Worm (Caenorhabditis elegans) whole organism, young adult: ENCODE measurements around the gene F58E6.4.
A peak's percentile ranks its signal among the peaks of the same experiment; 100 is the strongest.

Experiments used
- C17E4.6 ChIP-seq: fragments of 200-800 bp; sonication (Bioruptor generic); IDR thresholded peaks from 2 replicates; pipeline ENCODE4 v1.3.6; 2022; ENCODE audit warnings: missing genetic modification reagents, missing genetic modification characterization, missing compliant biosample characterization
- D2030.7 ChIP-seq: fragments of 200-800 bp; sonication (Bioruptor generic); IDR thresholded peaks from 2 replicates; pipeline ENCODE4 v1.3.6; 2022; ENCODE audit warnings: missing genetic modification reagents, missing genetic modification characterization, missing compliant biosample characterization
- F10E7.11 ChIP-seq: sonication (generic microtip); optimal IDR thresholded peaks from 2 replicates; lab custom pipeline; 2017; ENCODE audit warnings: mild to moderate bottlenecking, missing genetic modification characterization, moderate library complexity, missing compliant biosample characterization
- F33H1.4 ChIP-seq: fragments of 200-800 bp; sonication (Bioruptor generic); IDR thresholded peaks from 2 replicates; pipeline ENCODE4 v1.3.6; 2022; ENCODE audit warnings: missing genetic modification reagents, missing genetic modification characterization, missing compliant biosample characterization
- F37B4.10 ChIP-seq: fragments of 200-800 bp; sonication (Bioruptor generic); IDR thresholded peaks from 2 replicates; pipeline ENCODE4 v1.3.6; 2022; ENCODE audit warnings: missing genetic modification characterization, missing compliant biosample characterization
- F52B5.7 ChIP-seq: sonication (generic microtip); optimal IDR thresholded peaks from 2 replicates; lab custom pipeline; 2016; ENCODE audit warnings: mild to moderate bottlenecking, missing genetic modification characterization, missing compliant biosample characterization
- F55B11.4 ChIP-seq: sonication (generic microtip); optimal IDR thresholded peaks from 2 replicates; lab custom pipeline; 2016; ENCODE audit warnings: missing compliant biosample characterization, missing genetic modification characterization, borderline replicate concordance; ENCODE audit not compliant: insufficient read depth
- F57C9.4 ChIP-seq: sonication (generic microtip); optimal IDR thresholded peaks from 2 replicates; lab custom pipeline; 2017; ENCODE audit warnings: mild to moderate bottlenecking, missing genetic modification characterization, missing compliant biosample characterization
- K11D2.4 ChIP-seq: fragments of 200-800 bp; sonication (Bioruptor generic); IDR thresholded peaks from 2 replicates; pipeline ENCODE4 v1.3.6; 2022; ENCODE audit warnings: missing genetic modification reagents, missing genetic modification characterization, missing compliant biosample characterization
- K12H6.12 ChIP-seq: fragments of 200-800 bp; sonication (Bioruptor generic); optimal IDR thresholded peaks from 2 replicates; lab custom pipeline; 2018; ENCODE audit warnings: mild to moderate bottlenecking, missing genetic modification characterization, missing compliant biosample characterization
- T07F8.4 ChIP-seq: sonication (generic microtip); optimal IDR thresholded peaks from 2 replicates; lab custom pipeline; 2016; ENCODE audit warnings: mild to moderate bottlenecking, missing genetic modification characterization, moderate library complexity, missing compliant biosample characterization
- Y53F4B.3 ChIP-seq: fragments of 200-800 bp; sonication (Bioruptor generic); IDR thresholded peaks from 2 replicates; pipeline ENCODE4 v1.3.6; 2022; ENCODE audit warnings: missing genetic modification reagents, missing genetic modification characterization, missing compliant biosample characterization
- Y53G8AR.9 ChIP-seq: fragments of 200-800 bp; sonication (Bioruptor generic); conservative IDR thresholded peaks from 2 replicates; pipeline ENCODE4 v1.3.6; 2022; ENCODE audit warnings: missing genetic modification reagents, missing genetic modification characterization, missing compliant biosample characterization
- Y79H2A.3 ChIP-seq: fragments of 200-800 bp; sonication (Bioruptor generic); conservative IDR thresholded peaks from 2 replicates; pipeline ENCODE4 v1.3.6; 2022; ENCODE audit warnings: missing genetic modification reagents, missing genetic modification characterization, missing compliant biosample characterization
- akir-1 ChIP-seq: fragments of 200-800 bp; sonication (Bioruptor generic); optimal IDR thresholded peaks from 2 replicates; lab custom pipeline; 2018; ENCODE audit warnings: mild to moderate bottlenecking, missing genetic modification characterization, moderate library complexity, missing compliant biosample characterization
- ama-1 ChIP-seq, 3 experiments: fragments of 150-350 bp in 1 of 3; sonication (generic microtip) in 2 of 3; optimal IDR thresholded peaks; 2 replicates each; lab custom pipeline; 2014 to 2018; ENCODE audit warnings: missing biosample characterization in 2 of 3, missing genetic modification characterization in 2 of 3, missing genetic modification reagents in 2 of 3
- aptf-2 ChIP-seq: fragments of 200-800 bp; sonication (Bioruptor generic); conservative IDR thresholded peaks from 2 replicates; pipeline ENCODE4 v1.3.6; 2022; ENCODE audit warnings: missing genetic modification reagents, missing genetic modification characterization, missing compliant biosample characterization
- bed-1 ChIP-seq: fragments of 200-800 bp; sonication (Bioruptor generic); IDR thresholded peaks from 2 replicates; pipeline ENCODE4 v1.3.6; 2022; ENCODE audit warnings: missing genetic modification reagents, missing genetic modification characterization, missing compliant biosample characterization
- cebp-2 ChIP-seq: fragments of 200-800 bp; sonication (Bioruptor generic); IDR thresholded peaks from 2 replicates; pipeline ENCODE4 v1.3.6; 2022; ENCODE audit warnings: missing genetic modification characterization, missing compliant biosample characterization
- ceh-100 ChIP-seq: fragments of 200-800 bp; sonication (Bioruptor generic); IDR thresholded peaks from 2 replicates; pipeline ENCODE4 v1.3.6; 2022; ENCODE audit warnings: missing genetic modification reagents, missing genetic modification characterization, missing compliant biosample characterization
- ceh-58 ChIP-seq: fragments of 200-800 bp; sonication (Bioruptor generic); IDR thresholded peaks from 2 replicates; pipeline ENCODE4 v1.3.6; 2022; ENCODE audit warnings: missing genetic modification characterization, missing compliant biosample characterization
- chd-7 ChIP-seq: sonication (generic microtip); optimal IDR thresholded peaks from 2 replicates; lab custom pipeline; 2016; ENCODE audit warnings: mild to moderate bottlenecking, missing genetic modification characterization, moderate library complexity, missing compliant biosample characterization
- dox-1 ChIP-seq: fragments of 200-800 bp; sonication (Bioruptor generic); IDR thresholded peaks from 2 replicates; pipeline ENCODE4 v1.3.6; 2022; ENCODE audit warnings: missing genetic modification reagents, missing genetic modification characterization, missing compliant biosample characterization
- egrh-3 ChIP-seq: fragments of 200-800 bp; sonication (Bioruptor generic); IDR thresholded peaks from 2 replicates; pipeline ENCODE4 v1.3.6; 2022; ENCODE audit warnings: missing genetic modification reagents, missing genetic modification characterization, missing compliant biosample characterization
- him-1 ChIP-seq: sonication (generic microtip); optimal IDR thresholded peaks from 2 replicates; lab custom pipeline; 2016; ENCODE audit warnings: missing genotype, missing genetic modification reagents, missing genetic modification characterization, missing compliant biosample characterization
- hmg-1.2 ChIP-seq: fragments of 200-800 bp; sonication (Bioruptor generic); IDR thresholded peaks from 2 replicates; pipeline ENCODE4 v1.3.6; 2022; ENCODE audit warnings: missing genetic modification reagents, missing genetic modification characterization, missing compliant biosample characterization
- hrde-1 ChIP-seq: sonication (generic microtip); optimal IDR thresholded peaks from 2 replicates; lab custom pipeline; 2016; ENCODE audit warnings: missing genetic modification characterization, mild to moderate bottlenecking, missing compliant biosample characterization, moderate library complexity, missing genotype, missing genetic modification reagents, borderline replicate concordance
- lag-1 ChIP-seq: fragments of 200-800 bp; sonication (Bioruptor generic); IDR thresholded peaks from 2 replicates; pipeline ENCODE4 v1.3.6; 2022; ENCODE audit warnings: missing genetic modification reagents, missing genetic modification characterization, missing compliant biosample characterization
- let-526 ChIP-seq: fragments of 200-800 bp; sonication (Bioruptor generic); IDR thresholded peaks from 2 replicates; pipeline ENCODE4 v1.3.6; 2022; ENCODE audit warnings: missing genetic modification reagents, missing genetic modification characterization, missing compliant biosample characterization
- lin-40 ChIP-seq: sonication (generic microtip); optimal IDR thresholded peaks from 2 replicates; lab custom pipeline; 2016; ENCODE audit warnings: missing genetic modification characterization, mild to moderate bottlenecking, missing compliant biosample characterization, missing genotype, missing genetic modification reagents
- lin-54 ChIP-seq: fragments of 200-800 bp; sonication (Bioruptor generic); optimal IDR thresholded peaks from 2 replicates; lab custom pipeline; 2018; ENCODE audit warnings: mild to moderate bottlenecking, missing genetic modification characterization, missing compliant biosample characterization
- lsy-27 ChIP-seq: sonication (generic microtip); optimal IDR thresholded peaks from 2 replicates; lab custom pipeline; 2017; ENCODE audit warnings: missing genetic modification characterization, mild to moderate bottlenecking, missing compliant biosample characterization, antibody characterized with exemption, missing genotype, borderline replicate concordance; ENCODE audit not compliant: insufficient read depth
- mcd-1 ChIP-seq: fragments of 200-800 bp; sonication (Bioruptor generic); IDR thresholded peaks from 2 replicates; pipeline ENCODE4 v1.3.6; 2022; ENCODE audit warnings: missing genetic modification reagents, missing genetic modification characterization, missing compliant biosample characterization
- mel-28 ChIP-seq: sonication (generic microtip); optimal IDR thresholded peaks from 2 replicates; lab custom pipeline; 2016; ENCODE audit warnings: borderline replicate concordance, mild to moderate bottlenecking, missing genetic modification characterization, missing compliant biosample characterization
- mxl-1 ChIP-seq: sonication (generic microtip); optimal IDR thresholded peaks from 2 replicates; lab custom pipeline; 2016; ENCODE audit warnings: missing genetic modification characterization, missing compliant biosample characterization
- nhr-120 ChIP-seq: fragments of 200-800 bp; sonication (Bioruptor generic); IDR thresholded peaks from 2 replicates; pipeline ENCODE4 v1.3.6; 2022; ENCODE audit warnings: missing genetic modification characterization, missing compliant biosample characterization
- nhr-179 ChIP-seq: sonication (generic microtip); optimal IDR thresholded peaks from 2 replicates; lab custom pipeline; 2016; ENCODE audit warnings: mild to moderate bottlenecking, missing genetic modification characterization, missing compliant biosample characterization
- nhr-80 ChIP-seq: sonication (generic microtip); optimal IDR thresholded peaks from 2 replicates; lab custom pipeline; 2016; ENCODE audit warnings: missing genetic modification characterization, missing compliant biosample characterization
- repo-1 ChIP-seq: sonication (generic microtip); optimal IDR thresholded peaks from 2 replicates; lab custom pipeline; 2017; ENCODE audit warnings: mild to moderate bottlenecking, missing genetic modification characterization, missing compliant biosample characterization
- rpc-1 ChIP-seq, 2 experiments: fragments of 150-350 bp in 1 of 2; sonication (generic microtip) in 1 of 2; optimal IDR thresholded peaks; 2 replicates each; lab custom pipeline; 2014 to 2018; ENCODE audit warnings: missing biosample characterization in 1 of 2, missing genetic modification characterization in 1 of 2, missing genetic modification reagents in 1 of 2, missing genotype in 1 of 2
- sea-2 ChIP-seq: fragments of 200-800 bp; sonication (Bioruptor generic); IDR thresholded peaks from 2 replicates; pipeline ENCODE4 v1.3.6; 2022; ENCODE audit warnings: missing genetic modification characterization, missing compliant biosample characterization
- snpc-1.3 ChIP-seq: sonication (generic microtip); optimal IDR thresholded peaks from 2 replicates; lab custom pipeline; 2017; ENCODE audit warnings: missing genetic modification characterization, mild to moderate bottlenecking, missing compliant biosample characterization, antibody characterized with exemption, moderate library complexity, missing genotype, missing genetic modification reagents; ENCODE audit not compliant: insufficient read depth
- zfh-2 ChIP-seq: fragments of 200-800 bp; sonication (Bioruptor generic); conservative IDR thresholded peaks from 2 replicates; pipeline ENCODE4 v1.3.6; 2022; ENCODE audit warnings: missing genetic modification reagents, missing genetic modification characterization, missing compliant biosample characterization
- ztf-18 ChIP-seq: sonication (generic microtip); optimal IDR thresholded peaks from 2 replicates; lab custom pipeline; 2016; ENCODE audit warnings: missing genotype, mild to moderate bottlenecking, missing genetic modification characterization, missing compliant biosample characterization
- ztf-28 ChIP-seq: fragments of 200-800 bp; sonication (Bioruptor generic); IDR thresholded peaks from 2 replicates; pipeline ENCODE4 v1.3.6; 2022; ENCODE audit warnings: missing genetic modification reagents, missing genetic modification characterization, missing compliant biosample characterization

The F58E6.4 gene

ce11 chrV:9730743-9731706 is 19.2 kb downstream of the F58E6.4 start (continued):
- TF ChIP-seq Y79H2A.3 (no peak), nhr-80 (tag; lab: Kevin White, UChicago) (peak; percentile 97), lin-54 (GFP tag; lab: Kevin White, UChicago) (peak; percentile 62), ztf-18 (tag; lab: Kevin White, UChicago) (peak; percentile 71), mcd-1 (GFP tag; lab: Robert Waterston, UW) (peak; percentile 84), nhr-120 (GFP tag; lab: Robert Waterston, UW) (no peak), sea-2 (peak; percentile 74; the same call in 1 of the 2 replicates), lsy-27 (no peak), ama-1 (optimal IDR thresholded peaks at IDR 0.05; lab: Kevin White, UChicago) (peak; percentile 99), ama-1 (GFP tag; optimal IDR thresholded peaks at IDR 0.05; lab: Kevin White, UChicago) (peak in 1 of 2 experiments; percentile 43), rpc-1 (optimal IDR thresholded peaks at IDR 0.05; lab: Kevin White, UChicago) (no peak), rpc-1 (tag; optimal IDR thresholded peaks at IDR 0.05; lab: Kevin White, UChicago) (no peak), F52B5.7 (peak; percentile 75), K11D2.4 (GFP tag; lab: Robert Waterston, UW) (peak; percentile 83), him-1 (tag; lab: Kevin White, UChicago) (no peak), dox-1 (GFP tag; lab: Robert Waterston, UW) (peak; percentile 92), lag-1 (no peak), let-526 (GFP tag; lab: Robert Waterston, UW) (peak; percentile 88; the same call in 1 of the 2 replicates), hrde-1 (tag; lab: Kevin White, UChicago) (no peak), K12H6.12 (tag; lab: Kevin White, UChicago) (peak; percentile 98), C17E4.6 (peak; percentile 50; the same call in 1 of the 2 replicates), D2030.7 (GFP tag; lab: Robert Waterston, UW) (no peak), ceh-100 (peak; percentile 33; the same call in 1 of the 2 replicates), F33H1.4 (no peak), repo-1 (tag; lab: Kevin White, UChicago) (peak; percentile 61), cebp-2 (GFP tag; lab: Robert Waterston, UW) (no peak), Y53G8AR.9 (GFP tag; lab: Robert Waterston, UW) (peak; percentile 82), hmg-1.2 (peak; percentile 66; the same call in 1 of the 2 replicates), bed-1 (GFP tag; lab: Robert Waterston, UW) (no peak), chd-7 (tag; lab: Kevin White, UChicago) (peak; percentile 96), mel-28 (peak; percentile 14), lin-40 (tag; lab: Kevin White, UChicago) (peak; percentile 94), F10E7.11 (tag; lab: Kevin White, UChicago) (no peak), F55B11.4 (tag; lab: Kevin White, UChicago) (no peak), T07F8.4 (peak; percentile 39), zfh-2 (GFP tag; lab: Robert Waterston, UW) (peak; percentile 100), Y53F4B.3 (GFP tag; lab: Robert Waterston, UW) (no peak), nhr-179 (no peak), F37B4.10 (no peak), F57C9.4 (tag; lab: Kevin White, UChicago) (peak; percentile 33), aptf-2 (GFP tag; lab: Robert Waterston, UW) (no peak), egrh-3 (GFP tag; lab: Robert Waterston, UW) (peak; percentile 80), snpc-1.3 (no peak), ceh-58 (no peak), ztf-28 (GFP tag; lab: Robert Waterston, UW) (0 out of 2 replicates have a peak, but pooled peaks have one; percentile 4), mxl-1 (tag; lab: Kevin White, UChicago) (peak; percentile 36), akir-1 (GFP tag; lab: Kevin White, UChicago) (no peak)
